Worm (Caenorhabditis elegans) whole organism, L4 larva: ENCODE measurements around the gene mlt-8.
"Not testable (repeated sequence)": the region's sequence is repeated elsewhere in the genome, so short reads cannot be mapped to it uniquely, and the experiment has no call there.

Experiments
- cey-2 ChIP-seq: sonication (generic microtip); optimal IDR thresholded peaks from 3 replicates; lab custom pipeline; 2017; ENCODE audit warnings: missing genetic modification characterization, mild to moderate bottlenecking, missing compliant biosample characterization, antibody characterized with exemption, borderline replicate concordance; ENCODE audit not compliant: insufficient read depth
- fos-1 ChIP-seq: fragments of 150-350 bp; optimal IDR thresholded peaks from 2 replicates; lab custom pipeline; 2014; ENCODE audit warnings: missing biosample characterization, missing genetic modification characterization
- jun-1 ChIP-seq: fragments of 150-350 bp; optimal IDR thresholded peaks from 2 replicates; lab custom pipeline; 2014; ENCODE audit warnings: missing biosample characterization, missing genetic modification reagents, missing genetic modification characterization
- lin-13 ChIP-seq: fragments of 150-350 bp; optimal IDR thresholded peaks from 2 replicates; lab custom pipeline; 2014; ENCODE audit warnings: missing biosample characterization, missing genetic modification reagents, missing genetic modification characterization
- lin-15B ChIP-seq: fragments of 150-350 bp; sonication (generic microtip); optimal IDR thresholded peaks from 3 replicates; lab custom pipeline; 2014; ENCODE audit warnings: missing biosample characterization, missing genetic modification characterization
- mep-1 ChIP-seq: fragments of 150-350 bp; sonication (generic microtip); optimal IDR thresholded peaks from 3 replicates; lab custom pipeline; 2014; ENCODE audit warnings: missing biosample characterization, missing genetic modification characterization
- nhr-102 ChIP-seq: sonication (generic microtip); optimal IDR thresholded peaks from 2 replicates; lab custom pipeline; 2016; ENCODE audit warnings: mild to moderate bottlenecking, missing genetic modification characterization, moderate library complexity, missing compliant biosample characterization
- pha-4 ChIP-seq, 2 experiments: fragments of 150-350 bp in 1 of 2; fragments of 200-800 bp in 1 of 2; sonication (Bioruptor generic) in 1 of 2; IDR thresholded peaks in 1 of 2; optimal IDR thresholded peaks in 1 of 2; 2 replicates each; pipeline versions ENCODE4 v1.3.6 to Lab custom; 2014 to 2022; ENCODE audit warnings: missing genetic modification characterization in 2 of 2, missing genetic modification reagents in 2 of 2, missing biosample characterization in 1 of 2, missing compliant biosample characterization in 1 of 2
- rbr-2 ChIP-seq: sonication (generic microtip); optimal IDR thresholded peaks from 2 replicates; lab custom pipeline; 2016; ENCODE audit warnings: missing genotype, missing genetic modification characterization, missing compliant biosample characterization
- skn-1 ChIP-seq: fragments of 150-350 bp; optimal IDR thresholded peaks from 2 replicates; lab custom pipeline; 2014; ENCODE audit warnings: missing biosample characterization, missing genetic modification characterization
- unc-62 ChIP-seq, 3 experiments: fragments of 150-350 bp in 1 of 3; sonication (generic microtip); optimal IDR thresholded peaks in 2 of 3; peaks in 1 of 3; 1 replicate in 1 of 3; 2 replicates in 2 of 3; lab custom pipeline; 2014 to 2017; ENCODE audit warnings: missing biosample characterization in 3 of 3, missing genetic modification characterization in 3 of 3, missing genetic modification reagents in 3 of 3, missing genotype in 1 of 3

DNA sequence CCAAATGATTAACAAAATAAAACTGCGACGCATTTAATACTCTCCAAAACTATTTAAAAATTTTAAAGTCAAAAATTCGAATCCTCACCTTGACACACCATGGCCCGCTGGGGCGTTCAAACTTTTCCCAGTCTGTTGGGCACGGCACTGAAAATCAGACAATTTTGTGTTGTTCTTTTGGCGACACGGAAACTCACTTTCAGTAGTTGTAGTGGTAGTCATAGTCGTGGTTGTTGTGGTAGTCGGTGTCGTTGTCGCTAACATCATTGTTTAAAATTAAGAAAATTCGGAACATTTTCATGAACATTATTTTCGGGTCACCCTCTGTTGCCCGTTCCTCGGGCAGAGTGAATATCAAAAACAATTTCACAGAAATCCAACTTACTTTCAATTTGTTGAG is 40.5 kb upstream of the mlt-8 start, which contains the start of gene clec-118:
- not testable (repeated sequence) for TF ChIP-seq lin-13; skn-1 (tag; lab: Kevin White, UChicago); rbr-2 (tag; lab: Kevin White, UChicago); pha-4 (GFP tag; IDR thresholded peaks at IDR 0.05; lab: Robert Waterston, UW); pha-4 (tag; optimal IDR thresholded peaks at IDR 0.05; lab: Kevin White, UChicago); mep-1 (tag; lab: Kevin White, UChicago); nhr-102 (tag; lab: Kevin White, UChicago); unc-62 (GFP tag; optimal IDR thresholded peaks at IDR 0.05 in 1 of 2; lab: Kevin White, UChicago); unc-62 (tag; optimal IDR thresholded peaks at IDR 0.05; lab: Kevin White, UChicago); lin-15B (tag; lab: Kevin White, UChicago); jun-1; fos-1 (tag; lab: Kevin White, UChicago); cey-2
